Fruit fly (Drosophila melanogaster) whole organism, embryonic: Measurements from ENCODE around the gene frj.

Experiments used
- B-H2 ChIP-seq: fragments of 200-800 bp; sonication (Bioruptor generic); optimal IDR thresholded peaks from 2 replicates; lab custom pipeline; 2018; ENCODE audit warnings: missing biosample characterization, mild to moderate bottlenecking, missing genetic modification characterization
- CG10366 ChIP-seq: fragments of 200-800 bp; sonication (Bioruptor generic); IDR thresholded peaks from 2 replicates; pipeline ENCODE4 v1.3.6; 2022; ENCODE audit warnings: missing biosample characterization, missing genetic modification characterization
- CG10654 ChIP-seq: fragments of 200-800 bp; sonication (Bioruptor generic); optimal IDR thresholded peaks from 2 replicates; lab custom pipeline; 2016; ENCODE audit warnings: missing biosample characterization, missing genetic modification characterization
- CG10979 ChIP-seq: fragments of 200-800 bp; sonication (Bioruptor generic); optimal IDR thresholded peaks from 2 replicates; lab custom pipeline; 2018; ENCODE audit warnings: missing biosample characterization, mild to moderate bottlenecking, missing genetic modification characterization, moderate library complexity
- CG11247 ChIP-seq: fragments of 200-800 bp; sonication (Bioruptor generic); IDR thresholded peaks from 2 replicates; pipeline ENCODE4 v1.3.6; 2022; ENCODE audit warnings: missing biosample characterization, missing genetic modification characterization
- CG12942 ChIP-seq: fragments of 200-800 bp; sonication (Bioruptor generic); optimal IDR thresholded peaks from 3 replicates; lab custom pipeline; 2016; ENCODE audit warnings: missing biosample characterization, missing genetic modification characterization
- CG13624 ChIP-seq: fragments of 200-800 bp; sonication (Bioruptor generic); optimal IDR thresholded peaks from 2 replicates; lab custom pipeline; 2016; ENCODE audit warnings: missing biosample characterization, missing genetic modification characterization
- CG14050 ChIP-seq: fragments of 200-800 bp; sonication (Bioruptor generic); IDR thresholded peaks from 3 replicates; pipeline ENCODE4 v1.3.6; 2022; ENCODE audit warnings: missing biosample characterization, missing genetic modification characterization
- CG15514 ChIP-seq: fragments of 200-800 bp; sonication (Bioruptor generic); optimal IDR thresholded peaks from 3 replicates; lab custom pipeline; 2017; ENCODE audit warnings: missing biosample characterization, missing genetic modification characterization, mild to moderate bottlenecking, moderate library complexity, missing genetic modification reagents
- CG17802 ChIP-seq: fragments of 200-800 bp; sonication (Bioruptor generic); optimal IDR thresholded peaks from 2 replicates; lab custom pipeline; 2018; ENCODE audit warnings: missing biosample characterization, mild to moderate bottlenecking, missing genetic modification characterization, moderate library complexity
- CG31441 ChIP-seq: fragments of 200-800 bp; sonication (Bioruptor generic); IDR thresholded peaks from 2 replicates; pipeline ENCODE4 v1.3.6; 2022; ENCODE audit warnings: missing biosample characterization, missing genetic modification characterization
- CG3281 ChIP-seq: fragments of 200-800 bp; sonication (Bioruptor generic); optimal IDR thresholded peaks from 3 replicates; lab custom pipeline; 2017; ENCODE audit warnings: missing biosample characterization, mild to moderate bottlenecking, missing genetic modification characterization
- CG33557 ChIP-seq: fragments of 200-800 bp; sonication (Bioruptor generic); optimal IDR thresholded peaks from 2 replicates; lab custom pipeline; 2019; ENCODE audit warnings: missing biosample characterization, mild to moderate bottlenecking, missing genetic modification characterization, moderate library complexity
- CG3995 ChIP-seq: fragments of 200-800 bp; sonication (Bioruptor generic); optimal IDR thresholded peaks from 3 replicates; lab custom pipeline; 2016; ENCODE audit warnings: missing biosample characterization, missing genetic modification characterization
- CG42726 ChIP-seq: fragments of 200-800 bp; sonication (Bioruptor generic); IDR thresholded peaks from 2 replicates; pipeline ENCODE4 v1.3.6; 2022; ENCODE audit warnings: missing biosample characterization, missing genetic modification characterization; ENCODE audit not compliant: partially characterized antibody
- CG4854 ChIP-seq: fragments of 200-800 bp; sonication (Bioruptor generic); optimal IDR thresholded peaks from 2 replicates; lab custom pipeline; 2016; ENCODE audit warnings: missing biosample characterization, missing genetic modification characterization, inconsistent platforms
- CG7372 ChIP-seq: fragments of 200-800 bp; sonication (Bioruptor generic); IDR thresholded peaks from 2 replicates; pipeline ENCODE4 v1.3.6; 2022; ENCODE audit warnings: missing biosample characterization, missing genetic modification characterization
- CG9437 ChIP-seq: fragments of 200-800 bp; sonication (Bioruptor generic); optimal IDR thresholded peaks from 2 replicates; lab custom pipeline; 2018; ENCODE audit warnings: missing biosample characterization, mild to moderate bottlenecking, missing genetic modification characterization
- CG9932 ChIP-seq: fragments of 200-800 bp; sonication (Bioruptor generic); IDR thresholded peaks from 2 replicates; pipeline ENCODE4 v1.3.6; 2022; ENCODE audit warnings: missing biosample characterization, missing genetic modification characterization
- CrebB ChIP-seq: fragments of 200-800 bp; sonication (Bioruptor generic); optimal IDR thresholded peaks from 3 replicates; lab custom pipeline; 2018; ENCODE audit warnings: missing biosample characterization, mild to moderate bottlenecking, missing genetic modification characterization
- D ChIP-seq, 2 experiments: fragments of 200-800 bp in 1 of 2; fragments of >200 bp in 1 of 2; sonication (Bioruptor generic) in 1 of 2; optimal IDR thresholded peaks; 2 replicates in 1 of 2; 3 replicates in 1 of 2; lab custom pipeline; 2017; ENCODE audit warnings: mild to moderate bottlenecking in 1 of 2, missing biosample characterization in 1 of 2, missing genetic modification characterization in 1 of 2, missing genetic modification reagents in 1 of 2
- Gsc ChIP-seq: fragments of 200-800 bp; sonication (Bioruptor generic); IDR thresholded peaks from 2 replicates; pipeline ENCODE4 v1.3.6; 2022; ENCODE audit warnings: missing biosample characterization, missing genetic modification characterization
- H2.0 ChIP-seq: fragments of 200-800 bp; sonication (Bioruptor generic); IDR thresholded peaks from 2 replicates; pipeline ENCODE4 v1.3.6; 2022; ENCODE audit warnings: missing biosample characterization, missing genetic modification characterization
- Kr ChIP-seq: fragments of 200-800 bp; sonication (Bioruptor generic); optimal IDR thresholded peaks from 2 replicates; lab custom pipeline; 2017; ENCODE audit warnings: missing biosample characterization, mild to moderate bottlenecking, missing genetic modification characterization
- Mad ChIP-seq: fragments of 200-800 bp; sonication (Bioruptor generic); optimal IDR thresholded peaks from 2 replicates; lab custom pipeline; 2016; ENCODE audit warnings: missing biosample characterization, missing genetic modification characterization
- Med ChIP-seq: fragments of 200-800 bp; sonication (Bioruptor generic); peaks from one replicate; lab custom pipeline; 2016; ENCODE audit warnings: missing biosample characterization, missing genetic modification characterization, mild to moderate bottlenecking, inconsistent platforms, moderate library complexity
- ato ChIP-seq: fragments of 200-800 bp; sonication (Bioruptor generic); IDR thresholded peaks from 2 replicates; pipeline ENCODE4 v1.3.6; 2022; ENCODE audit warnings: missing biosample characterization, missing genetic modification characterization; ENCODE audit not compliant: partially characterized antibody
- bsh ChIP-seq, 2 experiments: fragments of 200-800 bp; sonication (Bioruptor generic); optimal IDR thresholded peaks; 2 replicates each; lab custom pipeline; 2017 to 2018; ENCODE audit warnings: mild to moderate bottlenecking in 2 of 2, missing biosample characterization in 2 of 2, missing genetic modification characterization in 2 of 2, moderate library complexity in 1 of 2
- chn ChIP-seq: fragments of 200-800 bp; sonication (Bioruptor generic); optimal IDR thresholded peaks from 2 replicates; lab custom pipeline; 2016; ENCODE audit warnings: missing biosample characterization, missing genetic modification characterization
- dmrt99B ChIP-seq: fragments of 200-800 bp; sonication (Bioruptor generic); optimal IDR thresholded peaks from 2 replicates; lab custom pipeline; 2018; ENCODE audit warnings: missing biosample characterization, mild to moderate bottlenecking, missing genetic modification characterization, moderate library complexity
- grau ChIP-seq: fragments of 200-800 bp; optimal IDR thresholded peaks from 3 replicates; lab custom pipeline; 2019; ENCODE audit warnings: missing biosample characterization, mild to moderate bottlenecking, missing genetic modification characterization, moderate library complexity
- kay ChIP-seq: fragments of 200-800 bp; sonication (Bioruptor generic); optimal IDR thresholded peaks from 2 replicates; lab custom pipeline; 2016; ENCODE audit warnings: missing biosample characterization, missing genetic modification characterization
- klu ChIP-seq: fragments of 200-800 bp; sonication (Bioruptor generic); IDR thresholded peaks from 2 replicates; pipeline ENCODE4 v1.3.6; 2022; ENCODE audit warnings: missing biosample characterization, missing genetic modification characterization
- knrl ChIP-seq: fragments of 200-800 bp; sonication (Bioruptor generic); IDR thresholded peaks from 3 replicates; pipeline ENCODE4 v1.3.6; 2022; ENCODE audit warnings: missing biosample characterization, missing genetic modification characterization; ENCODE audit not compliant: partially characterized antibody
- nerfin-1 ChIP-seq: fragments of 200-800 bp; sonication (Bioruptor generic); optimal IDR thresholded peaks from 3 replicates; lab custom pipeline; 2019; ENCODE audit warnings: missing biosample characterization, mild to moderate bottlenecking, missing genetic modification characterization, moderate library complexity
- nom ChIP-seq: fragments of 200-800 bp; sonication (Bioruptor generic); optimal IDR thresholded peaks from 2 replicates; lab custom pipeline; 2017; ENCODE audit warnings: missing biosample characterization, missing genetic modification characterization, mild to moderate bottlenecking, moderate library complexity, missing genetic modification reagents
- oc ChIP-seq: fragments of 200-800 bp; sonication (Bioruptor generic); optimal IDR thresholded peaks from 2 replicates; lab custom pipeline; 2018; ENCODE audit warnings: missing biosample characterization, mild to moderate bottlenecking, missing genetic modification characterization, moderate library complexity
- onecut ChIP-seq: fragments of 200-800 bp; sonication (Bioruptor generic); IDR thresholded peaks from 2 replicates; pipeline ENCODE4 v1.3.6; 2022; ENCODE audit warnings: missing biosample characterization, missing genetic modification characterization
- phol ChIP-seq: fragments of 200-800 bp; sonication (Bioruptor generic); optimal IDR thresholded peaks from 3 replicates; lab custom pipeline; 2018; ENCODE audit warnings: missing biosample characterization, mild to moderate bottlenecking, missing genetic modification characterization, moderate library complexity
- pita ChIP-seq: fragments of 200-800 bp; sonication (Bioruptor generic); optimal IDR thresholded peaks from 2 replicates; lab custom pipeline; 2017; ENCODE audit warnings: missing biosample characterization, mild to moderate bottlenecking, missing genetic modification characterization
- prd ChIP-seq, 3 experiments: fragments of >200 bp in 2 of 3; fragments of 200-800 bp in 1 of 3; sonication (Bioruptor generic) in 1 of 3; optimal IDR thresholded peaks in 2 of 3; IDR thresholded peaks in 1 of 3; 2 replicates in 2 of 3; 3 replicates in 1 of 3; pipeline versions ENCODE4 v1.3.6 to Lab custom; 2017 to 2022; ENCODE audit warnings: missing biosample characterization in 1 of 3, missing genetic modification characterization in 1 of 3
- pzg ChIP-seq: fragments of 200-800 bp; sonication (Bioruptor generic); optimal IDR thresholded peaks from 3 replicates; lab custom pipeline; 2018; ENCODE audit warnings: missing biosample characterization, mild to moderate bottlenecking, missing genetic modification characterization, moderate library complexity
- sens ChIP-seq: fragments of 200-800 bp; sonication (Bioruptor generic); peaks from one replicate; lab custom pipeline; 2016; ENCODE audit warnings: missing biosample characterization, missing genetic modification characterization
- sim ChIP-seq: fragments of 200-800 bp; sonication (Bioruptor generic); IDR thresholded peaks from 2 replicates; pipeline ENCODE4 v1.3.6; 2022; ENCODE audit warnings: missing biosample characterization, missing genetic modification characterization
- stc ChIP-seq: fragments of 200-800 bp; sonication (Bioruptor generic); IDR thresholded peaks from 2 replicates; pipeline ENCODE4 v1.3.6; 2022; ENCODE audit warnings: missing biosample characterization, missing genetic modification characterization
- trem ChIP-seq: fragments of 200-800 bp; optimal IDR thresholded peaks from 3 replicates; lab custom pipeline; 2019; ENCODE audit warnings: missing biosample characterization, mild to moderate bottlenecking, missing genetic modification characterization, moderate library complexity
- vnd ChIP-seq: fragments of 200-800 bp; sonication (Bioruptor generic); IDR thresholded peaks from 3 replicates; pipeline ENCODE4 v1.3.6; 2022; ENCODE audit warnings: missing biosample characterization, missing genetic modification characterization; ENCODE audit not compliant: partially characterized antibody
- wdn ChIP-seq: fragments of 200-800 bp; sonication (Bioruptor generic); IDR thresholded peaks from 2 replicates; pipeline ENCODE4 v1.3.6; 2022; ENCODE audit warnings: missing biosample characterization, missing genetic modification characterization

Gene frj

dm6 chr2L:6455032-6455954, 559 bp upstream of the frj start, which contains the start of gene retm (continued):
- TF ChIP-seq pzg (GFP tag; lab: Kevin White, UChicago): no peak
- no peak for TF ChIP-seq wdn (GFP tag; lab: Robert Waterston, UW)
- no peak for TF ChIP-seq sim
- TF ChIP-seq klu (GFP tag; lab: Robert Waterston, UW): no peak
- no peak for TF ChIP-seq Med (GFP tag; lab: Kevin White, UChicago)
- TF ChIP-seq chn (GFP tag; lab: Kevin White, UChicago): peak; percentile 70
- no peak for TF ChIP-seq CG10366 (GFP tag; lab: Robert Waterston, UW)
- no peak for TF ChIP-seq CG13624 (GFP tag; lab: Kevin White, UChicago)
- TF ChIP-seq CG3281 (GFP tag; lab: Kevin White, UChicago): peak; percentile 3
- no peak for TF ChIP-seq CG10654
- no peak for TF ChIP-seq Kr (GFP tag; lab: Kevin White, UChicago)
- TF ChIP-seq ato (GFP tag; lab: Robert Waterston, UW): no peak
- no peak for TF ChIP-seq grau (tag; lab: Kevin White, UChicago)
- peak; percentile 53 for TF ChIP-seq sens
- no peak for TF ChIP-seq CG33557
- no peak for TF ChIP-seq CG14050
- TF ChIP-seq trem: no peak
- TF ChIP-seq onecut (GFP tag; lab: Robert Waterston, UW): peak; percentile 31
- peak; percentile 83 for TF ChIP-seq CG17802 (tag; lab: Kevin White, UChicago)
- no peak for TF ChIP-seq kay
- no peak for TF ChIP-seq CG42726 (GFP tag; lab: Robert Waterston, UW)
- peak; percentile 14 for TF ChIP-seq CrebB (tag; lab: Kevin White, UChicago)
- no peak for TF ChIP-seq pita (GFP tag; lab: Kevin White, UChicago)
- TF ChIP-seq prd (optimal IDR thresholded peaks at IDR 0.05; lab: Kevin White, UChicago): no peak
- TF ChIP-seq prd (GFP tag; IDR thresholded peaks at IDR 0.05; lab: Robert Waterston, UW): no peak
- TF ChIP-seq CG12942 (GFP tag; lab: Kevin White, UChicago): no peak
- peak; percentile 54 for TF ChIP-seq nom (GFP tag; lab: Kevin White, UChicago)
- peak; percentile 37 for TF ChIP-seq oc (tag; lab: Kevin White, UChicago)
- no peak for TF ChIP-seq Gsc (GFP tag; lab: Robert Waterston, UW)
- TF ChIP-seq D (optimal IDR thresholded peaks at IDR 0.05; lab: Kevin White, UChicago): no peak
- TF ChIP-seq D (GFP tag; optimal IDR thresholded peaks at IDR 0.05; lab: Kevin White, UChicago): no peak
- TF ChIP-seq phol (tag; lab: Kevin White, UChicago): no peak
- TF ChIP-seq CG15514 (GFP tag; lab: Kevin White, UChicago): no peak
- no peak for TF ChIP-seq CG9932 (GFP tag; lab: Robert Waterston, UW)
- no peak for TF ChIP-seq CG31441 (GFP tag; lab: Robert Waterston, UW)
- no peak for TF ChIP-seq CG3995 (GFP tag; lab: Kevin White, UChicago)
- TF ChIP-seq CG7372 (GFP tag; lab: Robert Waterston, UW): no peak
- TF ChIP-seq dmrt99B (tag; lab: Kevin White, UChicago): no peak
- TF ChIP-seq nerfin-1: peak; percentile 48
- TF ChIP-seq CG4854: no peak
- TF ChIP-seq B-H2 (GFP tag; lab: Kevin White, UChicago): no peak
- TF ChIP-seq H2.0 (GFP tag; lab: Robert Waterston, UW): no peak
- no peak for TF ChIP-seq bsh (GFP tag; optimal IDR thresholded peaks at IDR 0.05; lab: Kevin White, UChicago)
- TF ChIP-seq knrl: no peak
- TF ChIP-seq CG10979 (tag; lab: Kevin White, UChicago): no peak
- no peak for TF ChIP-seq CG11247 (GFP tag; lab: Robert Waterston, UW)
- TF ChIP-seq CG9437 (GFP tag; lab: Kevin White, UChicago): no peak
- TF ChIP-seq stc (GFP tag; lab: Robert Waterston, UW): no peak
- TF ChIP-seq Mad (GFP tag; lab: Kevin White, UChicago): no peak
- TF ChIP-seq vnd (GFP tag; lab: Robert Waterston, UW): no peak
